Worm (Caenorhabditis elegans): ENCODE data around the gene C17H12.3.
A peak's percentile ranks its signal among the peaks of the same experiment; 100 is the strongest.
"Not testable (repeated sequence)": the region's sequence is repeated elsewhere in the genome, so short reads cannot be mapped to it uniquely, and the experiment has no call there.

Gene C17H12.3

DNA sequence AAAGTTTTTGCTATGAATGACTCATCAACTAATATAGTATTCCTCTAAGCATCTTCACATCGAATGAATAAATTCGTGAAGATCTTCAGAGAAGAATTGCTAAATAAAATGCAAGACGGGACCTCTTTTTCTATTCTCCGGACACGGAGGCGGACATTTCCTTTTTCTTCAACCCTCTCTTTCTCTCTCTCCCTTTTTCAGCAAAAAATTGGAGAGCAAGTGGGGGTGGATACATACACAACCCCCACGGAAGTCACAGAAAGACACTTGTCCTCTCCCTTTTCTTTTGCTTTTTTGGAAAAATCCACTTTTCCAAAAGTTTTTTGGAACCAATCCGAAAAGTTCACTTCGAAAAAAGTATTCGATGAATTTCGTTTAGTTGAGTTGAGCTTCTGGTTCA is 39.3 kb upstream of the C17H12.3 start:
- no peak for TF ChIP-seq nhr-28 (tag; optimal IDR thresholded peaks at IDR 0.05)
- no peak for TF ChIP-seq sem-2 (GFP tag; optimal IDR thresholded peaks at IDR 0.05)
- no peak for TF ChIP-seq zip-8 (tag; optimal IDR thresholded peaks at IDR 0.05)
- TF ChIP-seq elt-3 (tag; optimal IDR thresholded peaks at IDR 0.05), result no peak
- TF ChIP-seq M03D4.4 (tag; optimal IDR thresholded peaks at IDR 0.05), result no peak
- TF ChIP-seq cnd-1 (tag; optimal IDR thresholded peaks at IDR 0.05), result no peak
- TF ChIP-seq sptf-1 (tag; optimal IDR thresholded peaks at IDR 0.05), result no peak
- no peak for TF ChIP-seq ceh-83 (GFP tag; optimal IDR thresholded peaks at IDR 0.05)
- TF ChIP-seq unc-39 (tag; optimal IDR thresholded peaks at IDR 0.05), result no peak

DNA sequence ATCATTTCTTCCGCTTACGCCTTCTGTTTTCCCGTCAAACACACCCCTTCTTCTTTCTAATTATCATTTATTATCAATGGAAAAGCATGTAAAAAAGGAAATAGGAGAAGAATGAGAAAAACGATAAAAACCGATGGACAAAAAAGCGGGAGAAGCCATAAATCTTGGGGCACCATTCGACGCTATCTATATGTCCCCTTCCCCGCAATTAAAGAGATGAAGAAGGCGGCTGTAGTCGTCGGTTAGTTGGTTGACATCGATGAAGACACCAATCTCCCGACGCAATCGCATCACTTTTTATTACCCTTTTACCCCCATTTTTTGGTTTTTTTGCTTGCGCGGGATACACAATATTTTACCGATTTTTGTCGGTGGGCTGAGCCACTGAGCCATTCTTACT is 38.2 kb upstream of the C17H12.3 start:
- no peak for TF ChIP-seq lsy-2 (tag; optimal IDR thresholded peaks at IDR 0.05)
- TF ChIP-seq nhr-237 (tag; optimal IDR thresholded peaks at IDR 0.05), result no peak
- TF ChIP-seq ham-2 (GFP tag; optimal IDR thresholded peaks at IDR 0.05), result no peak
- TF ChIP-seq mep-1 (tag; optimal IDR thresholded peaks at IDR 0.05), result no peak
- peak; percentile 46 for TF ChIP-seq elt-1 (tag; optimal IDR thresholded peaks at IDR 0.05; ENCODE audit: borderline replicate concordance, insufficient read depth)
- TF ChIP-seq hlh-1 (tag; optimal IDR thresholded peaks at IDR 0.05), result no peak
- TF ChIP-seq cnd-1 (tag; optimal IDR thresholded peaks at IDR 0.05), result no peak

- TF ChIP-seq lsy-2 (tag; optimal IDR thresholded peaks at IDR 0.05) (no peak), snpc-4 (tag; optimal IDR thresholded peaks at IDR 0.05) (no peak), nhr-76 (tag; optimal IDR thresholded peaks at IDR 0.05) (no peak), ceh-43 (GFP tag; optimal IDR thresholded peaks at IDR 0.05) (no peak), lin-13 (tag; optimal IDR thresholded peaks at IDR 0.05) (no peak), lin-32 (GFP tag; optimal IDR thresholded peaks at IDR 0.05) (no peak), unc-120 (tag; optimal IDR thresholded peaks at IDR 0.05; ENCODE audit: poor library complexity, severe bottlenecking) (no peak), bed-3 (GFP tag; optimal IDR thresholded peaks at IDR 0.05) (no peak), flh-1 (GFP tag; optimal IDR thresholded peaks at IDR 0.05) (no peak), sptf-1 (tag; optimal IDR thresholded peaks at IDR 0.05) (no peak), mls-2 (tag; optimal IDR thresholded peaks at IDR 0.05) (no peak), M03D4.4 (tag; optimal IDR thresholded peaks at IDR 0.05) (no peak), elt-3 (tag; optimal IDR thresholded peaks at IDR 0.05) (no peak), mep-1 (tag; optimal IDR thresholded peaks at IDR 0.05) (no peak), ceh-83 (GFP tag; optimal IDR thresholded peaks at IDR 0.05) (no peak), nhr-28 (tag; optimal IDR thresholded peaks at IDR 0.05) (no peak), sem-2 (GFP tag; optimal IDR thresholded peaks at IDR 0.05) (no peak), unc-39 (tag; optimal IDR thresholded peaks at IDR 0.05) (no peak), pha-4 (tag; optimal IDR thresholded peaks at IDR 0.05) (no peak), ceh-39 (tag; optimal IDR thresholded peaks at IDR 0.05) (no peak)
Observed at ce11 chrIV:6832194-6832593, 36.8 kb upstream of the C17H12.3 start.

ce11 chrIV:6829902-6830301 is 34.5 kb upstream of the C17H12.3 start, which contains the start of gene H20E11.1:
TSS of gene H20E11.1 (plus strand) at chrIV:6830145.
- TF ChIP-seq unc-120 (tag; optimal IDR thresholded peaks at IDR 0.05; ENCODE audit: poor library complexity, severe bottlenecking) (no peak), ces-1 (GFP tag; optimal IDR thresholded peaks at IDR 0.05) (no peak), mab-5 (tag; optimal IDR thresholded peaks at IDR 0.05) (no peak), nhr-237 (tag; optimal IDR thresholded peaks at IDR 0.05) (no peak), hlh-1 (tag; optimal IDR thresholded peaks at IDR 0.05) (no peak), tbx-8 (GFP tag; optimal IDR thresholded peaks at IDR 0.05) (no peak), lin-13 (tag; optimal IDR thresholded peaks at IDR 0.05) (no peak), ztf-11 (tag; optimal IDR thresholded peaks at IDR 0.05) (no peak), unc-39 (tag; optimal IDR thresholded peaks at IDR 0.05) (no peak), nhr-12 (tag; optimal IDR thresholded peaks at IDR 0.05) (no peak), pha-4 (tag; optimal IDR thresholded peaks at IDR 0.05) (no peak), unc-62 (GFP tag; optimal IDR thresholded peaks at IDR 0.05) (no peak), cnd-1 (tag; optimal IDR thresholded peaks at IDR 0.05) (no peak)

DNA sequence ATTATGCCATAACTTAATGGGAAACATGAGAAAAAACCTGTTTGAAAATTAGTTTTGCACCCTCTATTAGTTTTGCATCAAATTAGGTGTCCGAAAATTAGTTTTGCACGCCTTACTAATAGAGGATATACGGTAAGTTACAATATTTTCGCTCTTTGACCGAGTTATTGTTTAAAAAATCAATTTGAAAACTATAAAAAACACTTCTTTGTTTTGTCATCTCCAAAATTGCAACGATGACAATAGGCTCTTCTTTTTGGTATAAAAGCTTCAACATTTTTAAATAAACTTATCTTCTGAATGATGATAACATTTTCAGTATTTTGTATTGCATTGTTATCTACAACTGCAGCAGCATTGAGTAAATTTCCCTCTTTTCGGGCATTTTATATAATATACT is 32.0 kb upstream of the C17H12.3 start, which contains the start of gene H20E11.2:
Gene H20E11.2, plus strand, starts transcription at position 301 of the 400 bp plus-strand sequence.
- not testable (repeated sequence) for TF ChIP-seq ztf-11, elt-3, nhr-2 (tag; optimal IDR thresholded peaks at IDR 0.05)
